Worm (Caenorhabditis elegans) whole organism, L4 larva: ENCODE measurements around the gene Y25C1A.13.
A peak's percentile ranks its signal among the peaks of the same experiment; 100 is the strongest.
"Not testable (repeated sequence)": the region's sequence is repeated elsewhere in the genome, so short reads cannot be mapped to it uniquely, and the experiment has no call there.

Experiments used
- F26F4.8 ChIP-seq: fragments of 200-800 bp; sonication (Bioruptor generic); conservative IDR thresholded peaks from 2 replicates; pipeline ENCODE4 v1.3.6; 2022; ENCODE audit warnings: missing genetic modification characterization, missing compliant biosample characterization
- F44E2.7 ChIP-seq: fragments of 200-800 bp; sonication (Bioruptor generic); IDR thresholded peaks from 2 replicates; pipeline ENCODE4 v2.1.2; 2022; ENCODE audit warnings: missing genetic modification characterization, missing compliant biosample characterization
- F49E8.2 ChIP-seq: sonication (generic microtip); optimal IDR thresholded peaks from 2 replicates; lab custom pipeline; 2016; ENCODE audit warnings: missing compliant biosample characterization, mild to moderate bottlenecking, missing genetic modification characterization, borderline replicate concordance
- Y105C5A.15 ChIP-seq: fragments of 200-800 bp; sonication (Bioruptor generic); IDR thresholded peaks from 2 replicates; pipeline ENCODE4 v1.3.6; 2022; ENCODE audit warnings: missing genetic modification characterization, missing compliant biosample characterization
- Y5F2A.4 ChIP-seq: fragments of 200-800 bp; sonication (Bioruptor generic); optimal IDR thresholded peaks from 2 replicates; lab custom pipeline; 2018; ENCODE audit warnings: mild to moderate bottlenecking, missing genetic modification characterization, missing compliant biosample characterization
- ZK546.5 ChIP-seq, 2 experiments: sonication (generic microtip); optimal IDR thresholded peaks; 2 replicates each; lab custom pipeline; 2017; ENCODE audit warnings: missing biosample characterization in 2 of 2, missing genetic modification characterization in 2 of 2
- aha-1 ChIP-seq: fragments of 150-350 bp; peaks from one replicate; lab custom pipeline; 2014; ENCODE audit warnings: missing biosample characterization, missing genetic modification characterization
- arid-1 ChIP-seq: fragments of 200-800 bp; sonication (Bioruptor generic); conservative IDR thresholded peaks from 2 replicates; pipeline ENCODE4 v1.3.6; 2022; ENCODE audit warnings: missing genetic modification reagents, missing genetic modification characterization, missing compliant biosample characterization
- ces-1 ChIP-seq: fragments of 150-350 bp; sonication (generic microtip); optimal IDR thresholded peaks from 4 replicates; lab custom pipeline; 2014; ENCODE audit warnings: missing biosample characterization, missing genetic modification reagents, missing genetic modification characterization
- cey-2 ChIP-seq: sonication (generic microtip); optimal IDR thresholded peaks from 3 replicates; lab custom pipeline; 2017; ENCODE audit warnings: missing genetic modification characterization, mild to moderate bottlenecking, missing compliant biosample characterization, antibody characterized with exemption, borderline replicate concordance; ENCODE audit not compliant: insufficient read depth
- dpl-1 ChIP-seq: fragments of 150-350 bp; optimal IDR thresholded peaks from 2 replicates; lab custom pipeline; 2014; ENCODE audit warnings: missing biosample characterization, missing genetic modification reagents, missing genetic modification characterization
- gei-8 ChIP-seq: fragments of 200-800 bp; sonication (Bioruptor generic); optimal IDR thresholded peaks from 2 replicates; lab custom pipeline; 2018; ENCODE audit warnings: mild to moderate bottlenecking, missing genetic modification characterization, missing compliant biosample characterization
- lin-1 ChIP-seq: fragments of 200-800 bp; sonication (Bioruptor generic); IDR thresholded peaks from 2 replicates; pipeline ENCODE4 v1.3.6; 2022; ENCODE audit warnings: missing genetic modification reagents, missing genetic modification characterization, missing compliant biosample characterization
- lir-3 ChIP-seq: sonication (generic microtip); optimal IDR thresholded peaks from 2 replicates; lab custom pipeline; 2016; ENCODE audit warnings: mild to moderate bottlenecking, missing genetic modification characterization, missing compliant biosample characterization
- madf-5 ChIP-seq, 2 experiments: fragments of 200-800 bp; sonication (Bioruptor generic); IDR thresholded peaks; 2 replicates each; pipeline ENCODE4 v1.3.6; 2022; ENCODE audit warnings: missing compliant biosample characterization in 2 of 2, missing genetic modification characterization in 2 of 2
- mxl-2 ChIP-seq: fragments of 200-800 bp; sonication (Bioruptor generic); conservative IDR thresholded peaks from 2 replicates; pipeline ENCODE4 v1.3.6; 2022; ENCODE audit warnings: missing genetic modification reagents, missing genetic modification characterization, missing compliant biosample characterization
- nhr-10 ChIP-seq: fragments of 150-350 bp; optimal IDR thresholded peaks from 2 replicates; lab custom pipeline; 2014; ENCODE audit warnings: missing biosample characterization, missing genetic modification characterization
- nhr-41 ChIP-seq: fragments of 200-800 bp; sonication (Bioruptor generic); IDR thresholded peaks from 2 replicates; pipeline ENCODE4 v1.3.6; 2022; ENCODE audit warnings: missing genetic modification reagents, missing genetic modification characterization, missing compliant biosample characterization
- pha-4 ChIP-seq, 2 experiments: fragments of 150-350 bp in 1 of 2; fragments of 200-800 bp in 1 of 2; sonication (Bioruptor generic) in 1 of 2; IDR thresholded peaks in 1 of 2; optimal IDR thresholded peaks in 1 of 2; 2 replicates each; pipeline versions ENCODE4 v1.3.6 to Lab custom; 2014 to 2022; ENCODE audit warnings: missing genetic modification characterization in 2 of 2, missing genetic modification reagents in 2 of 2, missing biosample characterization in 1 of 2, missing compliant biosample characterization in 1 of 2
- php-3 ChIP-seq: fragments of 200-800 bp; sonication (Bioruptor generic); IDR thresholded peaks from 2 replicates; pipeline ENCODE4 v1.3.6; 2022; ENCODE audit warnings: missing genetic modification reagents, missing genetic modification characterization, missing compliant biosample characterization
- pqm-1 ChIP-seq: sonication (generic microtip); optimal IDR thresholded peaks from 2 replicates; lab custom pipeline; 2017; ENCODE audit warnings: missing biosample characterization, missing genetic modification characterization
- spr-3 ChIP-seq: fragments of 200-800 bp; sonication (Bioruptor generic); optimal IDR thresholded peaks from 2 replicates; lab custom pipeline; 2018; ENCODE audit warnings: mild to moderate bottlenecking, missing genetic modification characterization, missing compliant biosample characterization
- tra-1 ChIP-seq: fragments of 200-800 bp; sonication (Bioruptor generic); IDR thresholded peaks from 2 replicates; pipeline ENCODE4 v1.3.6; 2022; ENCODE audit warnings: missing genetic modification reagents, missing genetic modification characterization, missing compliant biosample characterization
- unc-62 ChIP-seq, 3 experiments: fragments of 150-350 bp in 1 of 3; sonication (generic microtip); optimal IDR thresholded peaks in 2 of 3; peaks in 1 of 3; 1 replicate in 1 of 3; 2 replicates in 2 of 3; lab custom pipeline; 2014 to 2017; ENCODE audit warnings: missing biosample characterization in 3 of 3, missing genetic modification characterization in 3 of 3, missing genetic modification reagents in 3 of 3, missing genotype in 1 of 3
- zfp-2 ChIP-seq: sonication (generic microtip); optimal IDR thresholded peaks from 2 replicates; lab custom pipeline; 2016; ENCODE audit warnings: mild to moderate bottlenecking, missing genetic modification characterization, missing compliant biosample characterization
- zip-11 ChIP-seq: fragments of 200-800 bp; sonication (Bioruptor generic); IDR thresholded peaks from 2 replicates; pipeline ENCODE4 v1.3.6; 2022; ENCODE audit warnings: missing genetic modification characterization, missing compliant biosample characterization

Y25C1A.13 gene

DNA sequence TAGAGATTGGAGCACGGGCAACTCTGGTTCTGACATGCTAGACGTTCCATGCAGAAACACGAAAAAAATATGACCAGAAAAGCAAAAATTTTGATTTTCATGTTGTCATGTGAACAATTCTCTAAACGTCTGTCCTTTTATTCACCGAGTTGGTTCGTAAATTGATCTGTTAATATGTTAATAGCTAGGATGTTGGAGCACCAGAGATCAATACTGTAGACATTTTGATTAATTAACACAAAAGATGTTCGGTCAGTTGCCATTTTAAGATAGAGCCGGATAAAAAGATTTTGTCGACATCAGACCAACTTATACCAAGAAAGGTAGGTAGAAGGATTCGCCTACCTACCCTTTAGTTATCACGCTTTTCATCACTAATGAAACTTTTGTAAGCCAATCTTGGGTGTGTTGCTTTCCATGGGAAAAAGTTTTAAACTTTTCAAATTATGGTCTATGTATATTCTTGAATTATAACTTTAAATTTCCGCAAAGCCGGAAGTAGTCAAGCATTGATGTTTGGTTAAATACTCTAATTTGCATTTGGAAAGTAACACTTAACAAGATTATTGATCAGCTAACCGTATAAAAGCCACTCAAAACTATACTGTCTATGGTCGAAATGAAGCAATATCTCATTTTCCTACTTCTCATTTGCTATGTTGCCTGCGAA is 38.6 kb upstream of the Y25C1A.13 start, which contains the start of the genes T10D4.11 and T10D4.1:
T10D4.11 (minus strand) TSS at position 101 of the 670 bp plus-strand sequence.
T10D4.1 (plus strand) TSS at position 620 of the 670 bp plus-strand sequence.
- no peak for TF ChIP-seq arid-1 (GFP tag; lab: Robert Waterston, UW)
- no peak for TF ChIP-seq Y5F2A.4
- TF ChIP-seq aha-1 (tag; lab: Kevin White, UChicago), result peak; percentile 3
- TF ChIP-seq dpl-1 (GFP tag; lab: Kevin White, UChicago), result no peak
- no peak for TF ChIP-seq ZK546.5 (tag; optimal IDR thresholded peaks at IDR 0.05; lab: Kevin White, UChicago)
- no peak for TF ChIP-seq nhr-41

- TF ChIP-seq unc-62 (GFP tag; optimal IDR thresholded peaks at IDR 0.05 in 1 of 2; lab: Kevin White, UChicago), result peak in 1 of 2 experiments; percentile 92
- no peak for TF ChIP-seq unc-62 (tag; optimal IDR thresholded peaks at IDR 0.05; lab: Kevin White, UChicago)
- TF ChIP-seq pha-4 (GFP tag; IDR thresholded peaks at IDR 0.05; lab: Robert Waterston, UW), result no peak
- no peak for TF ChIP-seq pha-4 (tag; optimal IDR thresholded peaks at IDR 0.05; lab: Kevin White, UChicago)
- no peak for TF ChIP-seq pqm-1 (tag; lab: Kevin White, UChicago)
Observed at ce11 chrII:3148404-3148803, 37.4 kb upstream of the Y25C1A.13 start.

DNA sequence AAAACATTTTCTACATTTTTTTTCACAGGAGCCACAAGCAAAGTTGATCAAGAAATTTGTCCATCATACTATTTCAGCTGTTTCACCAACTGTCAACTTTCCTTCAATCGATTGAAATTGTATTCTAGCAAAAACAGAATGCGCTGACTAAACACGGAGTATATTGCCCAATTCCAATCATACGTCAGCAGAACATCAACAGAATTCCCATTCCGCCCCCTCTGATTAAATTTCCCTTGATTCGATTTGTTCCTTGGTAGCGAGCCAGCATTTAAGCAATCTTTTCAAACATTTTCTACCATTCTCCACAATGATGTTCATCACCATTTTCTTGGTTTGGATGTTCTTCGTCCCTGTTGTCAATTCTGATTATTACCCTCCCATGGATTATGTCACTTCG is 34.8 kb upstream of the Y25C1A.13 start, which contains the start of gene T10D4.15:
T10D4.15 (plus strand) TSS at position 301 of the 400 bp plus-strand sequence.
- TF ChIP-seq madf-5 (GFP tag; IDR thresholded peaks at IDR 0.05; lab: Robert Waterston, UW) (no peak), F44E2.7 (GFP tag; lab: Robert Waterston, UW) (no peak), unc-62 (GFP tag; optimal IDR thresholded peaks at IDR 0.05 in 1 of 2; lab: Kevin White, UChicago) (peak in 1 of 2 experiments; percentile 45), unc-62 (tag; optimal IDR thresholded peaks at IDR 0.05; lab: Kevin White, UChicago) (no peak)

DNA sequence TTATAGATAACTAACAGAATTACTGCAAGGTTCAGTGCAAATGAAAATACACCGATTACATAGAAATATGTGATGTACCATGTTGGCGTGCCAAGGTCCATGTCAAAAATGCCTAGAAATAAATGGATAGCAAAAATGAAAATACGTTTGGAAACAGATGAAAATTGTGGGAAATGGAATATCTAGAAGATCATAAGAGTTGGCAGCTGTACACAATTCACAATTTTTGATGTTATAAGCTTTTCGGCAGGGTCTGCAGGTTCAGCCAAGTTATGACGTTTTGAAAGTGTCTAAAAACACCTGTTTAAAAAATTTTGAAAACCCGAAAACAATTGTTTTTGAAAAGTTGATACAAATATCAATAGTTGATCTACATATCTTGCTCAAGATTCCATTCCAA is 33.5 kb upstream of the Y25C1A.13 start, which contains the start of gene sri-43:
sri-43 (minus strand) TSS at position 101 of the 400 bp plus-strand sequence.
- not testable (repeated sequence) for TF ChIP-seq spr-3 (GFP tag; lab: Kevin White, UChicago); F49E8.2; cey-2 (tag; lab: Kevin White, UChicago)

DNA sequence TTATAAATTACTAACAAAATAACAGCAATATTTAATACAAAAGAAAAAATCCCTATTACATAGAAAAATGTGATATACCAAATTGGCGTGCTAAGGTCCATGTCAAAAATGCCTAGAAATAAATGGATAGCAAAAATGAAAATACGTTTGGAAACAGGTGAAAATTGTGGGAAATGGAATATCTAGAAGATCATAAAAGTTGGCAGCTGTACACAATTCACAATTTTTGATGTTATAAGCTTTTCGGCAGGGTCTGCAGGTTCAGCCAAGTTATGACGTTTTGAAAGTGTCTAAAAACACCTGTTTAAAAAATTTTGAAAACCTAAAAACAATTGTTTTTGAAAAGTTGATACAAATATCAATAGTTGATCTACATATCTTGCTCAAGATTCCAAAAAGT is 31.8 kb upstream of the Y25C1A.13 start, which contains the start of gene sri-42:
sri-42 (minus strand) TSS at position 101 of the 400 bp plus-strand sequence.
- not testable (repeated sequence) for TF ChIP-seq zfp-2 (tag; lab: Kevin White, UChicago); zip-11 (GFP tag; lab: Robert Waterston, UW); nhr-10 (tag; lab: Kevin White, UChicago)

DNA sequence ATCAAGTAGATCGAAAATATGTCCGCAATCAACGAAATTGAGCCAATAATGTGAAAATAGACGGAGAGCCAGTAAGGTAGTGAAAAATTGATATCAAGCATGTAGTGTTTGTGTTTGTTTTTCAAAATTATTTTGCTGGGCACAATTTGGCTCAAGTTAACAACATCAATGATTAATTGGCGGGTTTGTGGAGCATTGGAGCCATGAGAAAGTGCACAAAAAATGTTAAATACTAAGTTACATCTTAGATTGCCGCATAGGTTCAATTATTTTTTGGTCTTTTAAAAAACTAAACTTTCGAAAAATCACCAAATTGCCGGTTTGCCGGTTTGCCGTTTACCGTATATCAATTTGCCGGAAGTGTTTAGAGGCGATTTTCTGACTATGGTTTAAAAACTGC is 26.8 kb upstream of the Y25C1A.13 start, which contains the start of gene sri-54:
sri-54 (minus strand) TSS at position 101 of the 400 bp plus-strand sequence.
- TF ChIP-seq lir-3 (tag; lab: Kevin White, UChicago) (no peak), php-3 (GFP tag; lab: Robert Waterston, UW) (no peak), tra-1 (GFP tag; lab: Robert Waterston, UW) (no peak), Y105C5A.15 (no peak), ces-1 (GFP tag; lab: Kevin White, UChicago) (no peak), pqm-1 (tag; lab: Kevin White, UChicago) (no peak), mxl-2 (GFP tag; lab: Robert Waterston, UW) (no peak), lin-1 (GFP tag; lab: Robert Waterston, UW) (no peak), nhr-41 (no peak), F26F4.8 (GFP tag; lab: Robert Waterston, UW) (no peak), gei-8 (GFP tag; lab: Kevin White, UChicago) (no peak)
